Worm (Caenorhabditis elegans) whole organism, early embryonic: ENCODE data around the gene K07F5.16.

ENCODE experiments used
- B0310.2 ChIP-seq: sonication (generic microtip); optimal IDR thresholded peaks from 2 replicates; lab custom pipeline; 2016; ENCODE audit warnings: mild to moderate bottlenecking, missing genetic modification characterization, missing compliant biosample characterization
- F13C5.2 ChIP-seq: sonication (generic microtip); optimal IDR thresholded peaks from 2 replicates; lab custom pipeline; 2017; ENCODE audit warnings: mild to moderate bottlenecking, missing genetic modification characterization, inconsistent platforms, missing compliant biosample characterization
- aly-1 ChIP-seq: sonication (generic microtip); optimal IDR thresholded peaks from 2 replicates; lab custom pipeline; 2016; ENCODE audit warnings: missing genetic modification characterization, missing compliant biosample characterization
- ama-1 ChIP-seq: fragments of 150-350 bp; optimal IDR thresholded peaks from 2 replicates; lab custom pipeline; 2014
- ceh-13 ChIP-seq: fragments of 200-800 bp; sonication (Bioruptor generic); optimal IDR thresholded peaks from 2 replicates; lab custom pipeline; 2018; ENCODE audit warnings: mild to moderate bottlenecking, missing genetic modification characterization, missing compliant biosample characterization
- ceh-36 ChIP-seq: sonication (generic microtip); optimal IDR thresholded peaks from 2 replicates; lab custom pipeline; 2016; ENCODE audit warnings: missing genetic modification characterization, inconsistent platforms, missing compliant biosample characterization
- ets-7 ChIP-seq: sonication (generic microtip); optimal IDR thresholded peaks from 2 replicates; lab custom pipeline; 2016; ENCODE audit warnings: missing genotype, missing genetic modification characterization, missing compliant biosample characterization
- flt-1 ChIP-seq: fragments of 200-800 bp; sonication (Bioruptor generic); IDR thresholded peaks from 2 replicates; pipeline ENCODE4 v1.3.6; 2022; ENCODE audit warnings: missing genetic modification characterization, missing compliant biosample characterization
- hmbx-1 ChIP-seq: sonication (generic microtip); optimal IDR thresholded peaks from 2 replicates; lab custom pipeline; 2016; ENCODE audit warnings: mild to moderate bottlenecking, missing genetic modification characterization, missing compliant biosample characterization
- hmg-4 ChIP-seq: fragments of 200-800 bp; sonication (Bioruptor generic); optimal IDR thresholded peaks from 2 replicates; lab custom pipeline; 2018; ENCODE audit warnings: mild to moderate bottlenecking, missing genetic modification characterization, missing compliant biosample characterization
- hnd-1 ChIP-seq: sonication (generic microtip); optimal IDR thresholded peaks from 2 replicates; lab custom pipeline; 2016; ENCODE audit warnings: missing genetic modification characterization, missing compliant biosample characterization
- pes-1 ChIP-seq: fragments of 200-800 bp; sonication (Bioruptor generic); IDR thresholded peaks from 2 replicates; pipeline ENCODE4 v1.3.6; 2022; ENCODE audit warnings: missing genetic modification reagents, missing genetic modification characterization, missing compliant biosample characterization
- scrt-1 ChIP-seq: fragments of 200-800 bp; sonication (Bioruptor generic); IDR thresholded peaks from 2 replicates; pipeline ENCODE4 v1.3.6; 2022; ENCODE audit warnings: missing genetic modification characterization, missing compliant biosample characterization
- sea-1 ChIP-seq: fragments of 200-800 bp; sonication (Bioruptor generic); conservative IDR thresholded peaks from 2 replicates; pipeline ENCODE4 v1.3.6; 2022; ENCODE audit warnings: missing genetic modification characterization, missing compliant biosample characterization
- tbx-11 ChIP-seq: fragments of 200-800 bp; sonication (Bioruptor generic); IDR thresholded peaks from 2 replicates; pipeline ENCODE4 v1.3.6; 2022; ENCODE audit warnings: missing genetic modification characterization, missing compliant biosample characterization
- tbx-37 ChIP-seq: fragments of 200-800 bp; sonication (Bioruptor generic); conservative IDR thresholded peaks from 2 replicates; pipeline ENCODE4 v1.3.6; 2022; ENCODE audit warnings: missing genetic modification reagents, missing genetic modification characterization, missing compliant biosample characterization
- tra-4 ChIP-seq: sonication (generic microtip); optimal IDR thresholded peaks from 2 replicates; lab custom pipeline; 2017; ENCODE audit warnings: missing genetic modification characterization, missing compliant biosample characterization

K07F5.16 gene

DNA sequence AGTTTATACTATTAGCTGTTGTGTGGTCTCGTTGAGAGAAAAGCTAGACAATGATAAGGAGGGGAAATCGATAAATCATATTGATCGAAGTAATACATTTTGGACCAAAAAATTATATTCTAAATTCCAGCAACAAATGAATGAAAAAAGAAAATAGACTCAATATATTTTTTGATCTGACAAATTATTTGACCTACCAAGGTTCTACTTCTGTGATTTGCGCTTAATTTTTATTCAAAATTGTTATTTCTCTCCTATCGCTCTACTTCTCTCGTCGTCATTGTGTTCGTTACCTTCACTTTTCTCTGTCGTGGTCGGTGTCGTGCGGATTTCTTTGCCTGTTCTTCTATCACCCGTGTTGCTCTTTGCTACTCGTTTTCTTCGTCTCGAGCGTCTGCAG is 4.9 kb upstream of the K07F5.16 start:
- TF ChIP-seq ama-1 (lab: Kevin White, UChicago) (no peak), pes-1 (no peak)

DNA sequence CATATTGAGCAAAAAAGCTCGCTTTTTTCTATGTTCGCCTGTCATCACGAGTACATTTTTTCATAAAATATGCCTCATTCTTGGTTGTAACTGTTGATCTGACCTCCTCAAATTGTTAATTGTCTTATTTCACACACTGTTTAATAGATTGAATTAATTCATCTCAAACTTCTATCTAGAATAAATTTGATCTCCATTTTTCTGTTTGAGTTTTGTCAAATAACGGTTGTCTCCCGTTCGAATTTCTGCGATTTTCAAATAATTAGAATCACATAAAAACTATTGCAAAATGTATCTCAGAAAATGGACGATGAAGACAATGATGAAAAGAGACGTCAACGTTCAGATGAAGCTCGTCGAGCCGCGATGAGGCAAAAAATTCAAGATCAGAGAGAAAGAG is 2.0 kb upstream of the K07F5.16 start, which contains the start of gene K07F5.14:
Gene K07F5.14 (plus strand): TSS at position 301 of the 400 bp plus-strand sequence.
- no peak for TF ChIP-seq flt-1
- no peak for TF ChIP-seq ceh-13 (GFP tag; lab: Kevin White, UChicago)
- no peak for TF ChIP-seq hnd-1 (tag; lab: Kevin White, UChicago)

DNA sequence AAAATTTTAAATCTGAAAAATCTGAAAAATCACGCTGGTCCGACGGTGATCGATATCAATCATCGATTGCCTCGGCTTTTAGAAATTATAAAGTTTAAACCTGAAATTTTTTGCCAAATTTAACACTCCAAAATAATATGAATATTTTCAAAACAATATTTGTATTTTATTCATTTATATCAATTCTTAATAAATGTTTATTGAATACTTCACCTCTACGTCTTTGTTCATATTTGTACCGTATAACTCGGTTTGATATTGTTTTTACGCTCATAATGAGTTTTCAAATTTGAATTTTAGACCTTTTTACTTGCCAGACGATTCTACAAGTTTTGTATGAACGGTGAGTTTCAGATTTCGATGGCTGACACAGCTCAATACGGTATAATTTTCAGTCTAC is 861 bp downstream of the K07F5.16 start, which contains the start of the genes K07F5.15 and K07F5.22:
Gene K07F5.15 (plus strand): TSS at position 301 of the 400 bp plus-strand sequence.
Gene K07F5.22 (plus strand): TSS at position 301 of the 400 bp plus-strand sequence.
- no peak for TF ChIP-seq ceh-13 (GFP tag; lab: Kevin White, UChicago)
- TF ChIP-seq hnd-1 (tag; lab: Kevin White, UChicago): no peak
- no peak for TF ChIP-seq tbx-11
- TF ChIP-seq flt-1: no peak
- TF ChIP-seq aly-1 (tag; lab: Kevin White, UChicago): no peak

DNA sequence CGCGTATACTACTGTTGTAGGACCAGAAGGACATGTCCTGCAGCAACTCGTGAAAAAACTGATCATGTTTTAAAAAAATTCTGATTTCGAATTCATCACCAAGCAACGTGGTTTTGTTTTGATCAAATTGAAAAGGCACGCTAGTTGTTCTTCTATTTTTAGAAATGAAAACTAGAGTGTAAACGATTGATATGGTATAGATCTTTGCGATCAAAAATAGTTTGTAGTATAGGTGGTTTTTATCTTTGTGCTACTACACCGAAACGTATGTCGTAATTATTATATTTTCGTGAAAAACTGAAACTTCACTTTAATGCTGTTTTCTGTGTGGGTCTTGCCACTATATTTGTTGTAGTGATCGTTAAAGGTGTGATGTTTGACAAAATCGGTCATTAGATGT is 2.9 kb downstream of the K07F5.16 start:
- TF ChIP-seq hmg-4 (GFP tag; lab: Kevin White, UChicago): no peak
- no peak for TF ChIP-seq ceh-36 (tag; lab: Kevin White, UChicago)
- no peak for TF ChIP-seq sea-1 (GFP tag; lab: Robert Waterston, UW)
- no peak for TF ChIP-seq aly-1 (tag; lab: Kevin White, UChicago)
- no peak for TF ChIP-seq ama-1 (lab: Kevin White, UChicago)
- no peak for TF ChIP-seq hnd-1 (tag; lab: Kevin White, UChicago)
- TF ChIP-seq F13C5.2 (tag; lab: Kevin White, UChicago): no peak

DNA sequence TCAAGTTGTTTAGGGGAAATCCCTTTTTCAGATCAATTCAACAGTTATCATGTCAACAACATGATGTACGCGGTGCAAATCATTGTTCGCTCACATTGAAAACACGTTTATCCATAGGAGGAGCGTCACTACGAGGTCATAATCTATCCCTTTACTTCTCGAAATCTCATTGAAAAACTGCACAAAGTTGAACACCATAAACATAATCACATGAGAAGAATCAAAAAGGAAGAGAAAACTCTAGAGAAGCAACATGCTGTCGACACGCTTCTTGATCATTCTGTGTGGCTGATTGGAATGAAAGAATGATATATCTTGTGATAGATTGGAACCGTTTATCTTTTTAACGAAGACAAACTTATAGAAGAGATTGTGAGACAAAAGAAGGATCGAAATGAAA is 4.0 kb downstream of the K07F5.16 start:
- no peak for TF ChIP-seq ets-7
- TF ChIP-seq tbx-37 (GFP tag; lab: Robert Waterston, UW): no peak
- TF ChIP-seq ama-1 (lab: Kevin White, UChicago): no peak
- TF ChIP-seq hnd-1 (tag; lab: Kevin White, UChicago): no peak
- no peak for TF ChIP-seq flt-1
- TF ChIP-seq tra-4 (tag; lab: Kevin White, UChicago): no peak
- no peak for TF ChIP-seq ceh-36 (tag; lab: Kevin White, UChicago)
- no peak for TF ChIP-seq pes-1
- TF ChIP-seq ceh-13 (GFP tag; lab: Kevin White, UChicago): no peak
- no peak for TF ChIP-seq scrt-1
- no peak for TF ChIP-seq tbx-11
- no peak for TF ChIP-seq hmbx-1 (tag; lab: Kevin White, UChicago)
- TF ChIP-seq B0310.2 (tag; lab: Kevin White, UChicago): no peak
- no peak for TF ChIP-seq hmg-4 (GFP tag; lab: Kevin White, UChicago)
- no peak for TF ChIP-seq aly-1 (tag; lab: Kevin White, UChicago)
- TF ChIP-seq sea-1 (GFP tag; lab: Robert Waterston, UW): no peak

DNA sequence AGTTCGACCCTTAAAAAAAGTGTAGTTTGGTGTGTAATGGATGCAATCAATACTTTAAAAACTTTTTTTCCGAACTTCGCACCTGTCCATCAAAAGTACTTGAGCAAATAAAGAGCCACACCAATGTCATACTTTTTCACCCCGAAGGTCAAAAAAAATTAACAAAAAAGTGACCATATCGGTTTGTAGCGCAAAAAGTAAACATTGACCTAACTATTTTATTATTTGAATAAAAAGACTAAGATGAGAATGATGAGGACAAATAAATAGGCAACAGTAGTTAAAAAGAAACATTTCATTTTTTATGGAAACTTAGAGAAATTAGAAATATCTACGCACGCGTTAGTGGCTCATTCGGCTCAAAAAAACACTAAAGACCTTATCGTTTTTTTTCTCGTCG is 5.4 kb downstream of the K07F5.16 start:
- TF ChIP-seq ceh-36 (tag; lab: Kevin White, UChicago) (no peak), scrt-1 (no peak), tra-4 (tag; lab: Kevin White, UChicago) (no peak), hnd-1 (tag; lab: Kevin White, UChicago) (no peak), aly-1 (tag; lab: Kevin White, UChicago) (no peak), F13C5.2 (tag; lab: Kevin White, UChicago) (no peak), ets-7 (no peak), hmbx-1 (tag; lab: Kevin White, UChicago) (no peak), ceh-13 (GFP tag; lab: Kevin White, UChicago) (no peak), flt-1 (no peak), hmg-4 (GFP tag; lab: Kevin White, UChicago) (no peak)

DNA sequence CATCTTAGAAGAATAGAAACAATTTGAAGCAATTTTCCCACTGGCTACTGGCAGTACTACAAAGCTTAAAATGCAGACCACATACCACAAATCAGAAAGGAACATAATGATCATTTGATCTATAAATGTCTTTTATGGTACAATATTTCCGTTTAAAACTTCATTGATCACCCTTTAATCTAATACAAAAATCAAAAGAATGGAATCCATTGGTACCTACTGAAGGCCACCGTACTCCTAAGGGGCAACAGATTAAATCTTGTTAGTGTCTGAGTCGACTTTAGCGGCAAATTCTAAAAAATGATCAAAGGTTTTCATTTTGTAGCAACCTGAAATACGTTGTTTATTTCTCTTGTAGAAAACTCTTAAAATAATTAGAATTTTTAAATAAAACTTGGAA is 8.3 kb downstream of the K07F5.16 start:
- TF ChIP-seq F13C5.2 (tag; lab: Kevin White, UChicago) (no peak), hmbx-1 (tag; lab: Kevin White, UChicago) (no peak), sea-1 (GFP tag; lab: Robert Waterston, UW) (no peak), B0310.2 (tag; lab: Kevin White, UChicago) (no peak), pes-1 (no peak), flt-1 (no peak), scrt-1 (no peak)

DNA sequence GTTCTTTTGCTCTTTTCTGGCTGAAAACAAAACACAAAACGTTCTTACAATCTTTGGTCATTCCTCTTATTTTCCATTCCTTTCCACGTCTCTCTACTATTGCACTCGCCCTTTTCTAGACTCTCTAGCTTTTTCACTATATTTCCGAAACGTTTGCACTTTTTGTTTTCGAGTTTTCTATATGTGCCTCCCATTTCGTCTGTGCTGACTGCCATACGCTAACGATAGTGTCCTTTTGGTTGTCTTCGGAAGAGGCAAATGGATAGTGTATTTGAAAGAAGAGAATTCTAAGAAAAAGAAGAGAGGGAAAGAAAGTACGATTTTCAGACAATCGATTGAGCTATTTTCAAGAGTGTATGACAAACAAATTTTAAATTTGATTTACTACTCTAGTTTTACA is 8.9 kb downstream of the K07F5.16 start:
- TF ChIP-seq hmbx-1 (tag; lab: Kevin White, UChicago) (no peak), sea-1 (GFP tag; lab: Robert Waterston, UW) (no peak), pes-1 (no peak), ama-1 (lab: Kevin White, UChicago) (no peak), tbx-37 (GFP tag; lab: Robert Waterston, UW) (no peak), aly-1 (tag; lab: Kevin White, UChicago) (no peak), ceh-36 (tag; lab: Kevin White, UChicago) (no peak), hmg-4 (GFP tag; lab: Kevin White, UChicago) (no peak), B0310.2 (tag; lab: Kevin White, UChicago) (no peak), F13C5.2 (tag; lab: Kevin White, UChicago) (no peak), flt-1 (no peak), tra-4 (tag; lab: Kevin White, UChicago) (no peak), tbx-11 (no peak), hnd-1 (tag; lab: Kevin White, UChicago) (no peak)
